Fruit fly (Drosophila melanogaster): ENCODE results near the gene bsf.
A peak's percentile ranks its signal among the peaks of the same experiment; 100 is the strongest.

The bsf gene

DNA sequence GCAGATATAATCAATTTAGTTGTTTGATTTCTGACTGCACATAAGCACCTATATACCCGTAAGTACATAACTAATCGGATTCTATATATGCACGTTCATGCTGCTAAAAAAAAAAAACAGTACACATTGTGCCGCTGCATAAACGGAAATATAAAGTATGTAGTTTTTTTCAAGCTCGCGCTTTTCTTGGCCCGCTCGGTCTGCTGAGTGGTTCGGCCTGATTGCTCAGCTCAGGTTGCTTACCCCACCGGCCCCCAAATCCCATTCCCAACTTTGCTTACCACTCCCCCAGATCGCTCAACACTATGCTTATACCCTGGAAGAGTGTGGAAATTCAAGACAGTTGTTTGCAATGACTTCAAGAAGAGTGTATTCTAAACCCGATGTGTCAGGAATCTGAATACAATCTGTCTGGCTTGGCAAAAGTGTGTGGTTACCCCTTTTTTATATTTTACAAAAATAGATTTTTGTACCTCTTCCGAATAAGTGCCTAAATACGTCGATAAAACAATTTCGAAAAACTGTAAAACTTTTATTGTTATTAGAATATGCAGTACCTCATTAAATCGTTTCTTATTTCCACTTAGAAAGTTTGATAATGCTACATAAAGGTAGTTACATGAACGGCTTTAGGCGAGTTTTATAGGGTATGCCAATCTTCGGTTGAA lies 24.3 kb upstream of the bsf start:
- no peak for TF ChIP-seq CG17801 (GFP tag; optimal IDR thresholded peaks at IDR 0.05; ENCODE audit: partially characterized antibody)

DNA sequence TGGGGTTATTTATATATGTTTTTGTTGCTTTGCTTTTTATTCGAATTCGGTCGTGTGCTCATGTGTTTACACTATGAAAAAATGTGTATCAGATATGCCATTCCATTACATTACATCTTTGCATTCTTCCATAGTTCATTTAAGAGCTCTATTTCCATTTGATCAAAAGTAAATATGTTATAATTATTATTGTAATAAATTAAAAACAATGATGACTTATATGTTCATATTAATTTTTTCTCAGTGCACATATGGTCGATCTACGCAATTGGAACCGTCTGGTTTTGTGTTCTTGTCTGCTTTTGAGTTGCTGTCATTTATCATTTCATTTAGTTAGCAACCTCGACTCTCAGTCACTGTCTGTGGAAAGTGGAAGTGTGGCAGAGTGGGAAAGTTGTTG lies 23.1 kb upstream of the bsf start:
- TF ChIP-seq CG17801 (GFP tag; optimal IDR thresholded peaks at IDR 0.05; ENCODE audit: partially characterized antibody) = peak; percentile 95

DNA sequence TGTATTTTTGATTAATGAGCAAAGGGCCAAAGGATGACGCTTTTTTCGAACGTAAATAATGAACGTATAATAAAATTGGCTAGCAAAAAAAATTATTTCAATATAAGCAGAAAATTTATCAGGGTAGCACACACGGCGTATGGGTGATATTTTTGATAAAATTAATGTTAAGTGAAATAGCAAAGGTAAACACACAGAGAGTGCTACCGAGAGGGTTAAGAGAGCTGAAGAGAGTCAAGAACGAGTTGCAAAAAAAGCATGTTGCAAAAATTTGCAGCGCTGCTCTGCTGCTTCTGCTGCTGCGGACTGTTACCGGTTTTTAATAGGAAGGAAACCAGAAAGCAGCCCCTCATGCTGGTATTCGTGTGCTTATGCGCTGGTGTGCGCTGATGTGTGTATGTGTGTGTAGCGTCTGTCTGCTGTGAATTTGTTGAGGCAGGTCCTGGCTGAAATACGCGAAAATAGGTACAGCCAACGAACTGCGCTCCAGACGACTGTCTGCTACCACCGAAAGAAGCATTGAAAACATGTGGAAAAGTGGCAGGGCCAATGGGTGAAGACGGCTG lies 15.2 kb upstream of the bsf start:
- no peak for TF ChIP-seq CG17801 (GFP tag; optimal IDR thresholded peaks at IDR 0.05; ENCODE audit: partially characterized antibody)

DNA sequence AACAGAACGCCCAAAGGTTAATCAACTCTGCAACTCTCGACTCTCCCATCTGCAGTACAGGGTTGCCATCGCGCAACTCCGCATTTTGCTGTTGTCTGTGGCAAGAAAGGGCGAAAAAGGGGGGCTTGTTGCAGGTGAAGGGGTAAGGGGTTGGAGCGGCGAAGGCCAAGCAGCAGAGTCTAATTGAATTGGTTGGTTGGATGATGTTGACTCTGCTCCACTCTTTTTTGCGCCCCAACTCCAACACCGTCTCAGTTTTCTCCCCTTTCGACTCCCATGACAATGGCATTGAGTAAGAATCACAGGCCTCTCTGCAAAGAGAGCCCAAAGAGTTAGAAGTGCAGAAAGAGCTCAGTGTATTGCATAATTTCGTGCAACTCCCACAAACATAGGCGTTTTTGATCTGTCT lies 14.2 kb upstream of the bsf start:
- no peak for TF ChIP-seq CG17801 (GFP tag; optimal IDR thresholded peaks at IDR 0.05; ENCODE audit: partially characterized antibody)

DNA sequence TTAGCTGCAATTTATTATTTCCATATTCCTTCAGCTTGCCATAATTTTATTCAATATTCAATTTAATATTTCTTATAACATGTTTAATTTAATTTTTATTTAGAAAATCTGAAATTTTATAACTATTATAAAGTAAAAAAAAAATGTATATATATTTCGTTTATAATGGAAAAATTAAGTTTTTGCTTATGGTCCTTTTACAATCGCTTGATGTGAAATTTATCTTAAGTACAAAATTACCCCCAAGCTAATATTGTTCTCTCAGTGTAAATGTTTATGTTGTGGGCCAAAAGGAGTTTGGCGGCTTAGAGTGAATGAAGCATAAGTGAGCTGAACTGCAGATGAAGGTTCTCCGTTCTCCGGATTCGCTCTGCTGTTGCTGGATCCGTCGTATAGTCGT lies 13.6 kb upstream of the bsf start:
- no peak for TF ChIP-seq CG17801 (GFP tag; optimal IDR thresholded peaks at IDR 0.05; ENCODE audit: partially characterized antibody)

DNA sequence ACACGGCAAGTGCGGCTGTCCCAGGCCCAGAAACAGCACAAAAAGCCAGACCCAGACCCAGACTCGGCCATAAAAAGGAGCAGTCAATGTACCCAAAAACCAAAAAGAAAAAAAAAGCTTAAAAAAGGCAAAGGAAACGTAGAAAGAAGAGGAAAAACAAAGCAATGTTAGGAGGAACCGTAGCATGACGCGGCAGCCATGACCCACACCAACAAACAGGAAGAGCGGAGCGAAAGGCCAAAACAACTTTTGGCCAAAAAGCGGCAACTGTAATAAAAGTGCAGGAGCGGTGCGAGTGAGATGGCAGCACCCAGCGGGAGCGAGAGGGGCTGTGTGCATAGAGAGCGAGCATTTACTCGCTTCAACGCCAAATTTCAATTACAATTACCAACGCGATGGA lies 13.1 kb upstream of the bsf start:
- TF ChIP-seq CG17801 (GFP tag; optimal IDR thresholded peaks at IDR 0.05; ENCODE audit: partially characterized antibody) = no peak

DNA sequence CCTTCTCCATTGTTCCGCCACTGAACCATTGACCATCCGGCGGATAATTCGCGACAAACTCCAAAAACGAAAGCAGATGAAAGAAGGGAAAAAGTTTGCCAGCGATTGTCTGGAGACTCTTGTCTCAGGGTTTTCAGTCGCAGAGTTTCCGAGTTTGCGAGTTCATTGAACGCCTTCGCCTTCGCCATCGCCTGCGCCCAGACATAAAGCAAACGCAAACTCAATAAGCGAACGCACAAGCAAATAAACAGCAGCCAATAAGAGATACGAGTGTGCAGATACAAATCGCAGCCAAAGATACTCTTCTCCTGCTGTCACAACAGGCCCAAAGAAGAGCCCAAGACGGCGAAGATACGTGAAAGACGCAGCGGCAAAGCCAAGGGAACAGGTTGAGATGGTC lies 12.3 kb upstream of the bsf start:
- no peak for TF ChIP-seq CG17801 (GFP tag; optimal IDR thresholded peaks at IDR 0.05; ENCODE audit: partially characterized antibody)

DNA sequence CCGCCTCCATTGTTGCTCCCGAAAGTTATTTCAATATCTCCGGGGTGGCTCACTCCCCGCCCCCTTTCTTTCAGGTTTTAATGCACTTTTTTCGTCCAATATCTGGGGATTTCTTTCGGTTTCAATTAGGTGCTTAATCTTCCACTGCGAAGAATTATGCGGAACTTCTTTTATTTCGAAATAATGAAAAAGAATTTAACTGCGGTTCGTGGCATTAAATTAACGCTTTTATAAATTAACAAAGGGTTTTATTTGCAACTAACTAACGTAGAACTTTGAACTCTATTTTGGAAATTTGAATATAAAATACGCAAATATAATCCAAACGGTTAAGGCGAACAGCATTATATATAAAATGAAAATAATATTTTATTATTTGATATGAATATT lies 11.8 kb upstream of the bsf start:
- no peak for TF ChIP-seq CG17801 (GFP tag; optimal IDR thresholded peaks at IDR 0.05; ENCODE audit: partially characterized antibody)

DNA sequence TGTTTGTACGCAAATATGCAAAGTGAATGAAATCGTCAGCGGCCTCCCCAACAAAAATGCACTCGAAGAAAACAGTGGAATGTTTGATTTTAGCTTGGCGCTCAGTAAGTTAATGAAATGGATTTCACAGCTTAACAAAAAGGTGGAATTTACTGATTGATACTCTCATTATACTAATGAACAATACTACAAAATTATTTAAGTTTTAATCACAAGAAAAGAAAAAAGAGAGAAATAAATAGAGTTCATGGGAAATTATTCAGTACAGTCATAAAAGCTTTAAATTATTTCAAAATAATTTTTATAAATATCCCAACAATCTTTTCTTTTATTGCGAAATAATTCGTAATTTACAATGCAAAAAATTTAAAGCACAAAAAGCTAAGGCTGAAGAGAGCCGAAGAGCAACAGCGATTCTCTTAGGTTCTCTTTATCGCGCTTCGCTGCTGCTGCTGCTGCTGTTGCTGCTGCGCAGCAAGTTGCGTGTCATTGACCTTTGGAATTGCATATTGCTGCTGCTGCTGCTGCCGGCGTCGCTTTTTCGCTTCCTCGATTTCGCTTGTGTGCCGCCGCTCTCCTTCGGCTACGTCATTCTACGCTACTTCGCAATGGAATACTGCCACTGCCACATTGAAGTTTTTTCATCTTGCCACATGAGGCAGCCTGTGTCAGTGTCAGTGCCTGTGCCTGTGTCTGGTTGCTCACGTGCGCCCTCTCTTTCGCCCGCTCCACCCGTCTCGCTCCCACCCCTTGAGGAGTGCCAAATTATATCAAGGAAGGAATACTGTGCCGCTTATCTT lies 11.2 kb upstream of the bsf start:
- TF ChIP-seq CG17801 (GFP tag; optimal IDR thresholded peaks at IDR 0.05; ENCODE audit: partially characterized antibody) = no peak

DNA sequence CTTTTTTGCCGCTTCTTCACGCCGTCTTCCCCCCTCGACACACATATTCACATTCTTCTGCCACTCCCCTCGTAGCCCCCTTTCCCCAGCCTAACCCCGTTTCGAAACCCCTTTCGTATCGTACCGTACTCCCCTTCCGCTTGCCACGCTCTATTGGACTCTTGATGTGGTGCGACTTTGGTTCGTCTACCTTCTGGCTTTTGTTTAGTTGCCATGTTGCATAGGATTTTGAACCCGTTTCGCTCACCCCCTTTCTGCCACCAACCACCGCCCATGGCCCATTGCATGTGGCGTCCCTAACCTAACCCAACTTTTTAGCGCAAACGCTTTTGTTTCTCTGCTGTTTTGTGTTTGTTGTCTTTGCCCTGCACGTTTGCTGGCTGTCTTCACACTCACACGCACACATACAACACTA lies 9.7 kb upstream of the bsf start:
- TF ChIP-seq CG17801 (GFP tag; optimal IDR thresholded peaks at IDR 0.05; ENCODE audit: partially characterized antibody) = no peak

DNA sequence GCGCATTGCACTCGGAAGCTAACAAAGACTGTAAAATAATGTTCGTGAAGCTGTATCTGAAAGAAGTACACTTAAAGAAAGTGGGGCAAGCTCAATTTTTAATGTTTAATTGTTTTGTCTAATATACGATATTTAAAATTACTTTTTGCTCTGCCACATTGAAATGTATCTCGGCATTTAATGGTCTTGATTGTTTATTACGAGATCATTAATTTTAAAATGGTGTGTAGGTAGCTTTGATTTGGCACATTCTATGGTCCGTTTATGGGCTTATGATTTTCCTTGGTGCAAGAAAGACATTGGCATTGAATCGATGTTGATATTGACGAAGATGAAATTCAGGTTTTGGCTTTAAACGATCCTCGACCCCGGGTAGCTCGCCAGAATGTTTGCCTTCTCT lies 9.2 kb upstream of the bsf start:
- no peak for TF ChIP-seq CG17801 (GFP tag; optimal IDR thresholded peaks at IDR 0.05; ENCODE audit: partially characterized antibody)

DNA sequence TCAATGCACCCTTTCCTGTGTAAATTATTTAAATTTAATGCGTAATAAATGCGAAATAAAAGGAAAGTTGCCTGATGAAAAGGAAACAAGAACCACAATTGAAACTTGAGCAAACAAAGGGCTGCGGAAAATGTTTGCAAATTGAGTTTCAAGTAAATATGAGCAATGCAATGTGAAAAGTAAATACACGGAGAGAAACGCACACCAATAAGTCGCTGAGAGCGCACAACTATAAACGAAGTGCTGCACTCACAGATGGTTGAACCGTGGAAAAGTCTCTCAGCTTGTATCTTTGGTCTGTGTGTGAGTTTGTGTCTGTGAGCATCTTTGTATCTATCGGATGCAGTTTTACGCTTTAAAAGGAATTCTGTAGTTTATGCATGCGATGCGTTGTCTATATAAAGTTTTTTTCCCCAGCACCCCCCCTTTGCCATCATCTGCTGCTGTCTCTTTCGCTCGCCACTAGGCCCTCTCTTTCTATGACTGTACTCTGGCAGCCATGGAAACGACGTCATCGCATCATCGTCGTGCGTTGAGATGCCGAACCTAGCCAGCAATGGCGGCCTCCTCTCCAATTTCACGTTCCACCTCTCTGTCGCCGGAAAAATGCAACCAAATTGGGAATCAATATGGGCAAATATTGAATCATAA lies 5.4 kb upstream of the bsf start:
- no peak for TF ChIP-seq CG17801 (GFP tag; optimal IDR thresholded peaks at IDR 0.05; ENCODE audit: partially characterized antibody)

DNA sequence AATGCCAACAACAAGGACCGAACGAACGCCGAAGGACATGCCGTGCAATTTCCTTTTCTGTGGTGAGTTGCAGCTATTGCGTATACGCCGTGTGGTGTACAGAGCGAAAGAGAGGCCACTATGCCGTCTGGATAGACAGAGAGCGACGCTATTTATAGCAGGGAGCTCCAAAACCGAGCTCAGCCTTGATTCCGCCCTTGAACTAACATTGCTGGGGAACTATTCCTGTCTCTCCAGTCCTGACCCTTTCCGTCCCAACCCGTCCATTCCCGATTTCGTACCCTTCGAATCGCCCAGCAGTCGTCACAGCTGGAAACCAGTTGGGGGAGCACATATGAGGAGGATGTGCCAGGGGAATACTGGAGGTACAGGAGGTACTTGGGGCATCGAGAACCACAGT lies 4.1 kb upstream of the bsf start:
- no peak for TF ChIP-seq CG17801 (GFP tag; optimal IDR thresholded peaks at IDR 0.05; ENCODE audit: partially characterized antibody)

DNA sequence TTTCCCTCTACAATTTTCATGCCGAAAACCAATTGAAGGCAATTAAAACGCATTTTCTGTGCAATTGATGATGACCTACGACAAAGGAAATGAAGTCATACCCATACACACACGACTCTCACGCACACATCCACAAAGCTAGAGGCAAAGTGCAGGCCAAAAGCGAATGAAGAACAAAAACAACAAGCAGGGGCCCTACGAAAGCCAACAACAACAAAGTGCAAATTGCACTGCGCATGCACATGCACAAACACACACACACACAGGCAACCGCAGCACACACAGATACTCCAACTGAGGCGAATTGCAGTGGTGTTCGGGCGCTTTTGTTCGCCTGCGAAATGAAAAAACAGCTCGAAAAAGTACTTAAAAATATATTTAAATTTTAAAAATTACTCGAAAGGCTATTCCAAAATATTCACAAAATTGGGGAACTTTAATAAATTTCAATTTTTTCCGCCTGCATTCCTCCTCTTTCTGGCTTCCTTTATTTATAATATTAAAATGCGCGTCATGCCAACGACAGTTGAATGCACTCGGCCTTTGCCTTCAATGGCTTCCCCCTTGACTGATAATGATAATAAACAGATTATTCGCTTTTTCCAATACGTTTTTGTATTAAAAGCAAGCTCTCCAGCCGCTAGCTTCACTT lies 2.7 kb upstream of the bsf start:
- TF ChIP-seq CG17801 (GFP tag; optimal IDR thresholded peaks at IDR 0.05; ENCODE audit: partially characterized antibody) = no peak
